5 fruit fly cellular contexts compared by ENCODE assay signal in the genomic region with DNA sequence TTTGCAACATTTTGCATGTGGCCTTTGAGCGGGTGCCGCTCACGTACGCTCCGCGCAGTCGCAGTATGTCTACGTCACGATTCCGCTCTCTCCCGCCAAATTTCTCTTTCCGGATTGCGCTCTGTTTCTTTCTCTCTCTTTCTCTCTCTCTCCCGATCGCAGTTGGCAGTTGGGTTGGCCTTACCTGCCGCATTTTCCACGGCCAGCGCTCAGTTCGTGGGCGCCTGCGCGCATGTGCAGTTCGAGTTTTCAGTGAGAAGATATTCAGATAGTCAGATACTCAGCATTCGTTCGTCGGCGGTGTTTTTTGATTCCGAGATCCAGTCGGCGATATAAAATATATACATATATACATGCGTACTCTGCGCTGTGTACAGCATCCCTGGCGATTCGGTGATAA.
A peak's percentile ranks its signal among the peaks of the same experiment; 100 is the strongest.
TF ChIP-seq lines count a peak whose summit lies in the region.

A gene (plus strand): TSS at position 208 of the 400 bp plus-strand sequence.

- TF ChIP-seq CTCF in whole organism, embryonic (GFP tag; optimal IDR thresholded peaks at IDR 0.05; lab: Kevin White, UChicago): no peak

TF ChIP-seq in whole organism, 6 proteins besides CTCF, POLR2A, EP300 and RAD21:
- TF ChIP-seq Dll (optimal IDR thresholded peaks at IDR 0.05; lab: Kevin White, UChicago): peak; percentile 76
- no peak for TF ChIP-seq psq (optimal IDR thresholded peaks at IDR 0.05; lab: Kevin White, UChicago)

TF ChIP-seq in whole organism, embryonic, 481 proteins besides CTCF, POLR2A, EP300 and RAD21 (continues in another document):
- peak; percentile 24 for TF ChIP-seq nom (GFP tag; optimal IDR thresholded peaks at IDR 0.05; lab: Kevin White, UChicago)
- TF ChIP-seq CG34422 (GFP tag; IDR thresholded peaks at IDR 0.05; lab: Robert Waterston, UW): 0 out of 3 replicates have a peak, but pooled peaks have one; percentile 56
- TF ChIP-seq ro (GFP tag; IDR thresholded peaks at IDR 0.05; lab: Robert Waterston, UW): no peak
- TF ChIP-seq Xbp1 (GFP tag; optimal IDR thresholded peaks at IDR 0.05; lab: Kevin White, UChicago): no peak
- TF ChIP-seq CG12155 (GFP tag; optimal IDR thresholded peaks at IDR 0.05; lab: Kevin White, UChicago): no peak
- peak; percentile 40; the same call in 1 of the 2 replicates for TF ChIP-seq E2f1 (GFP tag; IDR thresholded peaks at IDR 0.05; lab: Robert Waterston, UW)
- TF ChIP-seq vvl (GFP tag; IDR thresholded peaks at IDR 0.05; lab: Robert Waterston, UW): peak; percentile 19; the same call in 1 of the 2 replicates
- peak; percentile 7 for TF ChIP-seq Deaf1 (tag; optimal IDR thresholded peaks at IDR 0.05; lab: Kevin White, UChicago)
- TF ChIP-seq da (GFP tag; optimal IDR thresholded peaks at IDR 0.05; lab: Kevin White, UChicago): no peak
- TF ChIP-seq CG7963 (GFP tag; IDR thresholded peaks at IDR 0.05; lab: Robert Waterston, UW; ENCODE audit: partially characterized antibody): 0 out of 3 replicates have a peak, but pooled peaks have one; percentile 5
- TF ChIP-seq Hr51 (GFP tag; optimal IDR thresholded peaks at IDR 0.05; lab: Kevin White, UChicago): no peak
- TF ChIP-seq CG33213 (GFP tag; optimal IDR thresholded peaks at IDR 0.05; lab: Kevin White, UChicago): no peak
- TF ChIP-seq Aef1 (GFP tag; IDR thresholded peaks at IDR 0.05; lab: Robert Waterston, UW): no peak
- TF ChIP-seq CG9215 (GFP tag; IDR thresholded peaks at IDR 0.05; lab: Robert Waterston, UW): no peak
- peak; percentile 49 for TF ChIP-seq grn (GFP tag; optimal IDR thresholded peaks at IDR 0.05; lab: Kevin White, UChicago)
- peak; percentile 14 for TF ChIP-seq Blimp-1 (GFP tag; optimal IDR thresholded peaks at IDR 0.05; lab: Kevin White, UChicago)
- no peak for TF ChIP-seq CG3995 (GFP tag; optimal IDR thresholded peaks at IDR 0.05; lab: Kevin White, UChicago)
- no peak for TF ChIP-seq al (GFP tag; IDR thresholded peaks at IDR 0.05; lab: Robert Waterston, UW)
- TF ChIP-seq toy (GFP tag; IDR thresholded peaks at IDR 0.05; lab: Robert Waterston, UW): no peak
- TF ChIP-seq CG10543 (GFP tag; optimal IDR thresholded peaks at IDR 0.05; lab: Kevin White, UChicago): no peak

TF ChIP-seq in whole organism, prepupa, 60 proteins besides CTCF, POLR2A, EP300 and RAD21 (continues in another document):
- peak; percentile 59 for TF ChIP-seq CG6854 (GFP tag; optimal IDR thresholded peaks at IDR 0.05; lab: Kevin White, UChicago)
- TF ChIP-seq dsx (GFP tag; optimal IDR thresholded peaks at IDR 0.05; lab: Kevin White, UChicago; ENCODE audit: poor library complexity, severe bottlenecking): peak; percentile 48
- TF ChIP-seq net (GFP tag; optimal IDR thresholded peaks at IDR 0.05; lab: Kevin White, UChicago): peak; percentile 12
- TF ChIP-seq CG16779 (tag; optimal IDR thresholded peaks at IDR 0.05; lab: Kevin White, UChicago): no peak
- TF ChIP-seq salr (GFP tag; optimal IDR thresholded peaks at IDR 0.05; lab: Kevin White, UChicago): no peak
- TF ChIP-seq Ets21C (GFP tag; optimal IDR thresholded peaks at IDR 0.05; lab: Kevin White, UChicago): no peak
- peak; percentile 21 for TF ChIP-seq Eip78C (GFP tag; lab: Kevin White, UChicago)
- peak; percentile 20 for TF ChIP-seq Met (GFP tag; optimal IDR thresholded peaks at IDR 0.05; lab: Kevin White, UChicago)
- peak; percentile 51; the same call in 1 of the 3 replicates for TF ChIP-seq CG6163 (GFP tag; IDR thresholded peaks at IDR 0.05; lab: Robert Waterston, UW)
- no peak for TF ChIP-seq achi (GFP tag; optimal IDR thresholded peaks at IDR 0.05; lab: Kevin White, UChicago)
- peak; percentile 24; the same call in 1 of the 3 replicates for TF ChIP-seq eg (GFP tag; IDR thresholded peaks at IDR 0.05; lab: Robert Waterston, UW)
- TF ChIP-seq vri (GFP tag; optimal IDR thresholded peaks at IDR 0.05; lab: Kevin White, UChicago): no peak
- TF ChIP-seq Sox102F (GFP tag; optimal IDR thresholded peaks at IDR 0.05; lab: Kevin White, UChicago): peak; percentile 34
- TF ChIP-seq Lpt (GFP tag; optimal IDR thresholded peaks at IDR 0.05; lab: Kevin White, UChicago): no peak
- TF ChIP-seq CG8119 (GFP tag; IDR thresholded peaks at IDR 0.05; lab: Robert Waterston, UW): peak; percentile 48; the same call in 1 of the 3 replicates
- no peak for TF ChIP-seq CG34406 (GFP tag; optimal IDR thresholded peaks at IDR 0.05; lab: Kevin White, UChicago)
- peak; percentile 7 for TF ChIP-seq CG3919 (GFP tag; optimal IDR thresholded peaks at IDR 0.05; lab: Kevin White, UChicago)
- peak; percentile 31 for TF ChIP-seq CG9139 (GFP tag; optimal IDR thresholded peaks at IDR 0.05; lab: Kevin White, UChicago)
- TF ChIP-seq fkh (GFP tag; optimal IDR thresholded peaks at IDR 0.05; lab: Kevin White, UChicago): no peak
- TF ChIP-seq CG3032 (tag; optimal IDR thresholded peaks at IDR 0.05; lab: Kevin White, UChicago): no peak
- TF ChIP-seq ss (GFP tag; optimal IDR thresholded peaks at IDR 0.05; lab: Kevin White, UChicago): peak; percentile 14 to 46

TF ChIP-seq in whole organism, pupa, 21 proteins besides CTCF, POLR2A, EP300 and RAD21:
- peak; percentile 12 for TF ChIP-seq EcR (GFP tag; optimal IDR thresholded peaks at IDR 0.05; lab: Kevin White, UChicago)
- TF ChIP-seq CG12605 (GFP tag; IDR thresholded peaks at IDR 0.05; lab: Robert Waterston, UW): 0 out of 2 replicates have a peak, but pooled peaks have one; percentile 9
- peak; percentile 22; the same call in 1 of the 2 replicates for TF ChIP-seq Ets98B (GFP tag; IDR thresholded peaks at IDR 0.05; lab: Robert Waterston, UW)
- peak; percentile 19 for TF ChIP-seq Pif1A (GFP tag; optimal IDR thresholded peaks at IDR 0.05; lab: Kevin White, UChicago)
- TF ChIP-seq CG13204 (GFP tag; optimal IDR thresholded peaks at IDR 0.05; lab: Kevin White, UChicago): peak; percentile 64
- no peak; the same call in 2 of the 3 replicates for TF ChIP-seq fd96Ca (GFP tag; IDR thresholded peaks at IDR 0.05; lab: Robert Waterston, UW)
- TF ChIP-seq CG4496 (GFP tag; IDR thresholded peaks at IDR 0.05; lab: Robert Waterston, UW): peak; percentile 69
- TF ChIP-seq CG9948 (tag; optimal IDR thresholded peaks at IDR 0.05; lab: Kevin White, UChicago): no peak
- TF ChIP-seq Pif1B (GFP tag; optimal IDR thresholded peaks at IDR 0.05; lab: Kevin White, UChicago): peak; percentile 53
- no peak for TF ChIP-seq CG8159 (tag; optimal IDR thresholded peaks at IDR 0.05; lab: Kevin White, UChicago)

TF ChIP-seq in whole organism, wandering third instar larva, 38 proteins besides CTCF, POLR2A, EP300 and RAD21:
- TF ChIP-seq CG9705 (GFP tag; optimal IDR thresholded peaks at IDR 0.05; lab: Kevin White, UChicago): no peak
- no peak for TF ChIP-seq Hnf4 (GFP tag; optimal IDR thresholded peaks at IDR 0.05; lab: Kevin White, UChicago)
- peak; percentile 90 for TF ChIP-seq Dif (GFP tag; optimal IDR thresholded peaks at IDR 0.05; lab: Kevin White, UChicago; ENCODE audit: partially characterized antibody)
- peak; percentile 46 for TF ChIP-seq Vsx2 (GFP tag; optimal IDR thresholded peaks at IDR 0.05; lab: Kevin White, UChicago; ENCODE audit: partially characterized antibody)
- TF ChIP-seq dl (GFP tag; optimal IDR thresholded peaks at IDR 0.05; lab: Kevin White, UChicago; ENCODE audit: insufficient read depth in 1 of 2, partially characterized antibody in 2 of 2): peak; percentile 68
